Fruit fly (Drosophila melanogaster) S2 (cell line): ENCODE measurements around the gene CG33644.

ENCODE experiments used
- CG8478 ChIP-seq: fragments of >200 bp; optimal IDR thresholded peaks from 2 replicates; lab custom pipeline; 2018
- CTCF ChIP-seq, 2 experiments: fragments of >200 bp; optimal IDR thresholded peaks; 2 replicates each; lab custom pipeline; 2018

dm6 chr2L:13568938-13569337 is 37.1 kb downstream of the CG33644 start:
- no peak for TF ChIP-seq CG8478 (lab: Kevin White, UChicago)
- no peak for TF ChIP-seq CTCF (optimal IDR thresholded peaks at IDR 0.05; lab: Kevin White, UChicago)
